Fruit fly (Drosophila melanogaster) whole organism, embryonic: ENCODE data around the gene CG31952.

Source experiments
- Atf3 ChIP-seq: fragments of 200-800 bp; sonication (Bioruptor generic); optimal IDR thresholded peaks from 3 replicates; lab custom pipeline; 2016; ENCODE audit warnings: missing biosample characterization, missing genetic modification characterization
- Bdp1 ChIP-seq: fragments of 200-800 bp; sonication (Bioruptor generic); optimal IDR thresholded peaks from 3 replicates; lab custom pipeline; 2016; ENCODE audit warnings: missing biosample characterization, missing genetic modification characterization
- CG11093 ChIP-seq: fragments of 200-800 bp; sonication (Bioruptor generic); IDR thresholded peaks from 3 replicates; pipeline ENCODE4 v1.3.6; 2022; ENCODE audit warnings: missing biosample characterization, missing genetic modification characterization
- CG11696 ChIP-seq: fragments of 200-800 bp; sonication (Bioruptor generic); IDR thresholded peaks from 2 replicates; pipeline ENCODE4 v1.3.6; 2022; ENCODE audit warnings: missing biosample characterization, missing genetic modification characterization
- CG12155 ChIP-seq: fragments of 200-800 bp; sonication (Bioruptor generic); optimal IDR thresholded peaks from 3 replicates; lab custom pipeline; 2016; ENCODE audit warnings: missing biosample characterization, missing genetic modification characterization
- CG13296 ChIP-seq: fragments of 200-800 bp; sonication (Bioruptor generic); optimal IDR thresholded peaks from 3 replicates; lab custom pipeline; 2018; ENCODE audit warnings: missing biosample characterization, mild to moderate bottlenecking, missing genetic modification characterization
- CG16813 ChIP-seq: fragments of 200-800 bp; sonication (Bioruptor generic); IDR thresholded peaks from 3 replicates; pipeline ENCODE4 v1.3.6; 2022; ENCODE audit warnings: missing biosample characterization, missing genetic modification characterization; ENCODE audit not compliant: partially characterized antibody
- CG18262 ChIP-seq: fragments of 200-800 bp; optimal IDR thresholded peaks from 3 replicates; lab custom pipeline; 2019; ENCODE audit warnings: missing biosample characterization, mild to moderate bottlenecking, missing genetic modification characterization, moderate library complexity
- CG18764 ChIP-seq: fragments of 200-800 bp; sonication (Bioruptor generic); optimal IDR thresholded peaks from 3 replicates; lab custom pipeline; 2016; ENCODE audit warnings: missing biosample characterization, missing genetic modification characterization
- CG30403 ChIP-seq: fragments of 200-800 bp; sonication (Bioruptor generic); optimal IDR thresholded peaks from 3 replicates; lab custom pipeline; 2016; ENCODE audit warnings: missing biosample characterization, missing genetic modification characterization
- CG30431 ChIP-seq: fragments of 200-800 bp; sonication (Bioruptor generic); optimal IDR thresholded peaks from 2 replicates; lab custom pipeline; 2017; ENCODE audit warnings: missing biosample characterization, missing genetic modification characterization
- CG31224 ChIP-seq: fragments of 200-800 bp; sonication (Bioruptor generic); IDR thresholded peaks from 2 replicates; pipeline ENCODE4 v1.3.6; 2022; ENCODE audit warnings: missing biosample characterization, missing genetic modification characterization
- CG31388 ChIP-seq: fragments of 200-800 bp; sonication (Bioruptor generic); optimal IDR thresholded peaks from 2 replicates; lab custom pipeline; 2016; ENCODE audit warnings: missing biosample characterization, missing genetic modification characterization
- CG34224 ChIP-seq: fragments of 200-800 bp; sonication (Bioruptor generic); IDR thresholded peaks from 3 replicates; pipeline ENCODE4 v1.3.6; 2022; ENCODE audit warnings: missing biosample characterization, missing genetic modification characterization; ENCODE audit not compliant: partially characterized antibody
- CG3995 ChIP-seq: fragments of 200-800 bp; sonication (Bioruptor generic); optimal IDR thresholded peaks from 3 replicates; lab custom pipeline; 2016; ENCODE audit warnings: missing biosample characterization, missing genetic modification characterization
- CG4424 ChIP-seq: fragments of 200-800 bp; sonication (Bioruptor generic); optimal IDR thresholded peaks from 3 replicates; lab custom pipeline; 2016; ENCODE audit warnings: missing biosample characterization, missing genetic modification characterization
- CG6272 ChIP-seq: fragments of 200-800 bp; sonication (Bioruptor generic); IDR thresholded peaks from 2 replicates; pipeline ENCODE4 v1.3.6; 2022; ENCODE audit warnings: missing biosample characterization, missing genetic modification characterization
- CG8388 ChIP-seq: fragments of 200-800 bp; sonication (Bioruptor generic); optimal IDR thresholded peaks from 2 replicates; lab custom pipeline; 2019; ENCODE audit warnings: missing biosample characterization, mild to moderate bottlenecking, missing genetic modification characterization, moderate library complexity
- CG9876 ChIP-seq: fragments of 200-800 bp; sonication (Bioruptor generic); optimal IDR thresholded peaks from 2 replicates; lab custom pipeline; 2016; ENCODE audit warnings: missing biosample characterization, missing genetic modification characterization
- CoRest ChIP-seq: fragments of 200-800 bp; sonication (Bioruptor generic); optimal IDR thresholded peaks from 3 replicates; lab custom pipeline; 2018; ENCODE audit warnings: missing biosample characterization, mild to moderate bottlenecking, missing genetic modification characterization, moderate library complexity
- E2f2 ChIP-seq: fragments of 200-800 bp; sonication (Bioruptor generic); IDR thresholded peaks from 2 replicates; pipeline ENCODE4 v1.3.6; 2022; ENCODE audit warnings: missing biosample characterization, missing genetic modification characterization
- Ets97D ChIP-seq: fragments of 200-800 bp; sonication (Bioruptor generic); optimal IDR thresholded peaks from 3 replicates; lab custom pipeline; 2016; ENCODE audit warnings: missing biosample characterization, missing genetic modification characterization
- GATAe ChIP-seq: fragments of 200-800 bp; sonication (Bioruptor generic); conservative IDR thresholded peaks from 2 replicates; pipeline ENCODE4 v1.3.6; 2022; ENCODE audit warnings: missing biosample characterization, missing genetic modification characterization
- Hand ChIP-seq: fragments of 200-800 bp; sonication (Bioruptor generic); optimal IDR thresholded peaks from 2 replicates; lab custom pipeline; 2017; ENCODE audit warnings: mild to moderate bottlenecking, missing biosample characterization, missing genetic modification reagents, missing genetic modification characterization
- HmgZ ChIP-seq: fragments of 200-800 bp; sonication (Bioruptor generic); optimal IDR thresholded peaks from 2 replicates; lab custom pipeline; 2018; ENCODE audit warnings: missing biosample characterization, mild to moderate bottlenecking, missing genetic modification characterization
- Hmr ChIP-seq: fragments of 200-800 bp; sonication (Bioruptor generic); optimal IDR thresholded peaks from 3 replicates; lab custom pipeline; 2017; ENCODE audit warnings: mild to moderate bottlenecking, missing biosample characterization, missing genetic modification reagents, missing genetic modification characterization
- Mad ChIP-seq: fragments of 200-800 bp; sonication (Bioruptor generic); optimal IDR thresholded peaks from 2 replicates; lab custom pipeline; 2016; ENCODE audit warnings: missing biosample characterization, missing genetic modification characterization
- Neu2 ChIP-seq: fragments of 200-800 bp; sonication (Bioruptor generic); optimal IDR thresholded peaks from 3 replicates; lab custom pipeline; 2016; ENCODE audit warnings: missing biosample characterization, missing genetic modification characterization, borderline replicate concordance
- Nf-YC ChIP-seq: fragments of 200-800 bp; optimal IDR thresholded peaks from 3 replicates; lab custom pipeline; 2019; ENCODE audit warnings: missing biosample characterization, mild to moderate bottlenecking, missing genetic modification characterization, moderate library complexity
- NfI ChIP-seq: fragments of 200-800 bp; sonication (Bioruptor generic); optimal IDR thresholded peaks from 3 replicates; lab custom pipeline; 2018; ENCODE audit warnings: missing biosample characterization, mild to moderate bottlenecking, missing genetic modification characterization, moderate library complexity
- Optix ChIP-seq: fragments of 200-800 bp; sonication (Bioruptor generic); IDR thresholded peaks from 3 replicates; pipeline ENCODE4 v1.3.6; 2022; ENCODE audit warnings: missing biosample characterization, missing genetic modification characterization
- Side ChIP-seq: fragments of 200-800 bp; sonication (Bioruptor generic); optimal IDR thresholded peaks from 2 replicates; lab custom pipeline; 2016; ENCODE audit warnings: missing biosample characterization, missing genetic modification characterization
- Trl ChIP-seq, 3 experiments: fragments of >200 bp in 2 of 3; fragments of 200-800 bp in 1 of 3; sonication (Bioruptor generic) in 1 of 3; optimal IDR thresholded peaks; 2 replicates in 1 of 3; 3 replicates in 2 of 3; lab custom pipeline; 2016 to 2017; ENCODE audit warnings: missing biosample characterization in 1 of 3, missing genetic modification characterization in 1 of 3
- Vsx1 ChIP-seq: fragments of 200-800 bp; sonication (Bioruptor generic); optimal IDR thresholded peaks from 2 replicates; lab custom pipeline; 2017; ENCODE audit warnings: missing biosample characterization, mild to moderate bottlenecking, missing genetic modification characterization, missing genetic modification reagents
- YL-1 ChIP-seq: fragments of 200-800 bp; sonication (Bioruptor generic); optimal IDR thresholded peaks from 3 replicates; lab custom pipeline; 2017; ENCODE audit warnings: missing biosample characterization, mild to moderate bottlenecking, missing genetic modification characterization
- ac ChIP-seq: fragments of 200-800 bp; sonication (Bioruptor generic); optimal IDR thresholded peaks from 3 replicates; lab custom pipeline; 2017; ENCODE audit warnings: missing biosample characterization, mild to moderate bottlenecking, missing genetic modification characterization
- amos ChIP-seq: fragments of 200-800 bp; sonication (Bioruptor generic); IDR thresholded peaks from 2 replicates; pipeline ENCODE4 v1.3.6; 2022; ENCODE audit warnings: missing biosample characterization, missing genetic modification characterization; ENCODE audit not compliant: partially characterized antibody
- ara ChIP-seq: fragments of 200-800 bp; sonication (Bioruptor generic); IDR thresholded peaks from 2 replicates; pipeline ENCODE4 v1.3.6; 2022; ENCODE audit warnings: missing biosample characterization, missing genetic modification characterization
- fd102C ChIP-seq: fragments of 200-800 bp; sonication (Bioruptor generic); optimal IDR thresholded peaks from 2 replicates; lab custom pipeline; 2018; ENCODE audit warnings: missing biosample characterization, mild to moderate bottlenecking, missing genetic modification characterization, moderate library complexity
- gcm ChIP-seq: fragments of 200-800 bp; sonication (Bioruptor generic); optimal IDR thresholded peaks from 2 replicates; lab custom pipeline; 2019; ENCODE audit warnings: missing biosample characterization, mild to moderate bottlenecking, missing genetic modification characterization, moderate library complexity
- hth ChIP-seq: fragments of >200 bp; optimal IDR thresholded peaks from 2 replicates; lab custom pipeline; 2017; ENCODE audit warnings: inconsistent platforms
- pfk ChIP-seq: fragments of 200-800 bp; sonication (Bioruptor generic); optimal IDR thresholded peaks from 2 replicates; lab custom pipeline; 2018; ENCODE audit warnings: missing biosample characterization, mild to moderate bottlenecking, missing genetic modification characterization, moderate library complexity
- phol ChIP-seq: fragments of 200-800 bp; sonication (Bioruptor generic); optimal IDR thresholded peaks from 3 replicates; lab custom pipeline; 2018; ENCODE audit warnings: missing biosample characterization, mild to moderate bottlenecking, missing genetic modification characterization, moderate library complexity
- run ChIP-seq: fragments of 200-800 bp; sonication (Bioruptor generic); optimal IDR thresholded peaks from 3 replicates; lab custom pipeline; 2018; ENCODE audit warnings: missing biosample characterization, mild to moderate bottlenecking, missing genetic modification characterization
- sim ChIP-seq: fragments of 200-800 bp; sonication (Bioruptor generic); IDR thresholded peaks from 2 replicates; pipeline ENCODE4 v1.3.6; 2022; ENCODE audit warnings: missing biosample characterization, missing genetic modification characterization
- sisA ChIP-seq: fragments of 200-800 bp; sonication (Bioruptor generic); IDR thresholded peaks from 2 replicates; pipeline ENCODE4 v1.3.6; 2022; ENCODE audit warnings: missing biosample characterization, missing genetic modification characterization
- slou ChIP-seq: fragments of 200-800 bp; sonication (Bioruptor generic); optimal IDR thresholded peaks from 3 replicates; lab custom pipeline; 2016; ENCODE audit warnings: missing biosample characterization, missing genetic modification characterization
- vvl ChIP-seq: fragments of 200-800 bp; sonication (Bioruptor generic); IDR thresholded peaks from 2 replicates; pipeline ENCODE4 v1.3.6; 2022; ENCODE audit warnings: missing biosample characterization, missing genetic modification characterization
- wdn ChIP-seq: fragments of 200-800 bp; sonication (Bioruptor generic); IDR thresholded peaks from 2 replicates; pipeline ENCODE4 v1.3.6; 2022; ENCODE audit warnings: missing biosample characterization, missing genetic modification characterization
- zen ChIP-seq: fragments of 200-800 bp; sonication (Bioruptor generic); optimal IDR thresholded peaks from 3 replicates; lab custom pipeline; 2018; ENCODE audit warnings: missing biosample characterization, mild to moderate bottlenecking, missing genetic modification characterization, moderate library complexity
- zfh1 ChIP-seq: fragments of 200-800 bp; sonication (Bioruptor generic); IDR thresholded peaks from 3 replicates; pipeline ENCODE4 v1.3.6; 2022; ENCODE audit warnings: missing biosample characterization, missing genetic modification characterization

CG31952 gene

dm6 chr2L:3435086-3435485 is 18.6 kb downstream of the CG31952 start (continued):
- TF ChIP-seq gcm (GFP tag; lab: Kevin White, UChicago) = no peak
- TF ChIP-seq ara (GFP tag; lab: Robert Waterston, UW) = peak; percentile 58; the same call in 1 of the 2 replicates
- TF ChIP-seq CG6272 (GFP tag; lab: Robert Waterston, UW) = peak; percentile 35; the same call in 1 of the 2 replicates
- TF ChIP-seq NfI (GFP tag; lab: Kevin White, UChicago) = peak; percentile 31
- TF ChIP-seq Trl (optimal IDR thresholded peaks at IDR 0.05; lab: Kevin White, UChicago) = no peak
- TF ChIP-seq Trl (GFP tag; optimal IDR thresholded peaks at IDR 0.05; lab: Kevin White, UChicago) = no peak
- TF ChIP-seq run = no peak
- TF ChIP-seq hth (lab: Kevin White, UChicago) = no peak
- no peak; the same call in 1 of the 2 replicates for TF ChIP-seq wdn (GFP tag; lab: Robert Waterston, UW)
- no peak for TF ChIP-seq Neu2
- TF ChIP-seq CG30403 (GFP tag; lab: Kevin White, UChicago) = peak; percentile 37
- no peak for TF ChIP-seq Ets97D (GFP tag; lab: Kevin White, UChicago)
- peak; percentile 24; the same call in 1 of the 2 replicates for TF ChIP-seq CG11696
- peak; percentile 60 for TF ChIP-seq CG18262 (tag; lab: Kevin White, UChicago)
- peak; percentile 31; the same call in 1 of the 2 replicates for TF ChIP-seq E2f2 (GFP tag; lab: Robert Waterston, UW)
- TF ChIP-seq CG30431 (GFP tag; lab: Kevin White, UChicago) = peak; percentile 38
- peak; percentile 17 for TF ChIP-seq CG8388
- TF ChIP-seq sisA (GFP tag; lab: Robert Waterston, UW) = peak; percentile 82
- TF ChIP-seq CG4424 (GFP tag; lab: Kevin White, UChicago) = peak; percentile 58
- TF ChIP-seq CG3995 (GFP tag; lab: Kevin White, UChicago) = no peak
- no peak for TF ChIP-seq CG34224 (GFP tag; lab: Robert Waterston, UW)
- TF ChIP-seq Side (GFP tag; lab: Kevin White, UChicago) = peak; percentile 6
- no peak for TF ChIP-seq CG13296 (GFP tag; lab: Kevin White, UChicago)
- no peak for TF ChIP-seq YL-1 (GFP tag; lab: Kevin White, UChicago)
- no peak for TF ChIP-seq GATAe (GFP tag; lab: Robert Waterston, UW)
- TF ChIP-seq zen (tag; lab: Kevin White, UChicago) = no peak
- TF ChIP-seq CG31388 (GFP tag; lab: Kevin White, UChicago) = no peak
- no peak for TF ChIP-seq ac
- peak; percentile 63 for TF ChIP-seq phol (tag; lab: Kevin White, UChicago)
- peak; percentile 69 for TF ChIP-seq Optix (GFP tag; lab: Robert Waterston, UW)
- TF ChIP-seq Bdp1 (GFP tag; lab: Kevin White, UChicago) = no peak
- TF ChIP-seq HmgZ (tag; lab: Kevin White, UChicago) = no peak
- TF ChIP-seq CoRest (tag; lab: Kevin White, UChicago) = peak; percentile 13
- no peak for TF ChIP-seq Vsx1 (GFP tag; lab: Kevin White, UChicago)
- no peak for TF ChIP-seq pfk (GFP tag; lab: Kevin White, UChicago)
- no peak for TF ChIP-seq Hand (GFP tag; lab: Kevin White, UChicago)
- peak; percentile 69; the same call in 2 of the 3 replicates for TF ChIP-seq zfh1 (GFP tag; lab: Robert Waterston, UW)
- TF ChIP-seq Hmr = peak; percentile 53
- TF ChIP-seq CG11093 = peak; percentile 58; the same call in 1 of the 3 replicates
- no peak for TF ChIP-seq sim (GFP tag; lab: Robert Waterston, UW)
- peak; percentile 5 for TF ChIP-seq CG18764 (GFP tag; lab: Kevin White, UChicago)
- 0 out of 2 replicates have a peak, but pooled peaks have one; percentile 24 for TF ChIP-seq CG31224 (GFP tag; lab: Robert Waterston, UW)
- no peak for TF ChIP-seq Mad (GFP tag; lab: Kevin White, UChicago)
- no peak for TF ChIP-seq CG12155 (GFP tag; lab: Kevin White, UChicago)
- TF ChIP-seq slou = no peak
- TF ChIP-seq CG9876 = peak; percentile 12
- TF ChIP-seq Atf3 (GFP tag; lab: Kevin White, UChicago) = no peak
- TF ChIP-seq amos (GFP tag; lab: Robert Waterston, UW) = no peak
- no peak for TF ChIP-seq CG16813 (GFP tag; lab: Robert Waterston, UW)
- TF ChIP-seq fd102C = no peak
- TF ChIP-seq vvl = peak; percentile 62
- TF ChIP-seq Nf-YC (tag; lab: Kevin White, UChicago) = no peak
